Worm (Caenorhabditis elegans) whole organism, midembryonic: ENCODE measurements around the gene rml-1.

ENCODE experiments used
- T22C8.4 ChIP-seq: fragments of 200-800 bp; sonication (Bioruptor generic); IDR thresholded peaks from 2 replicates; pipeline ENCODE4 v1.3.6; 2022; ENCODE audit warnings: missing genetic modification characterization, missing compliant biosample characterization
- cog-1 ChIP-seq: sonication (generic microtip); optimal IDR thresholded peaks from 2 replicates; lab custom pipeline; 2016; ENCODE audit warnings: missing genetic modification characterization, missing compliant biosample characterization
- flt-1 ChIP-seq: fragments of 200-800 bp; sonication (Bioruptor generic); IDR thresholded peaks from 2 replicates; pipeline ENCODE4 v1.3.6; 2022; ENCODE audit warnings: missing genetic modification characterization, missing compliant biosample characterization
- klf-2 ChIP-seq: fragments of 200-800 bp; sonication (Bioruptor generic); conservative IDR thresholded peaks from 2 replicates; pipeline ENCODE4 v1.3.6; 2022; ENCODE audit warnings: missing genetic modification reagents, missing genetic modification characterization, missing compliant biosample characterization
- med-1 ChIP-seq: sonication (generic microtip); optimal IDR thresholded peaks from 2 replicates; lab custom pipeline; 2017; ENCODE audit warnings: missing genetic modification characterization, mild to moderate bottlenecking, missing compliant biosample characterization, antibody characterized with exemption, missing genetic modification reagents; ENCODE audit not compliant: insufficient read depth
- ref-1 ChIP-seq: fragments of 200-800 bp; sonication (Bioruptor generic); conservative IDR thresholded peaks from 2 replicates; pipeline ENCODE4 v1.3.6; 2022; ENCODE audit warnings: missing genetic modification reagents, missing genetic modification characterization, missing compliant biosample characterization
- tab-1 ChIP-seq: fragments of 200-800 bp; sonication (Bioruptor generic); IDR thresholded peaks from 2 replicates; pipeline ENCODE4 v1.3.6; 2022; ENCODE audit warnings: missing genetic modification characterization, missing compliant biosample characterization
- ztf-23 ChIP-seq: fragments of 200-800 bp; sonication (Bioruptor generic); IDR thresholded peaks from 2 replicates; pipeline ENCODE4 v1.3.6; 2022; ENCODE audit warnings: missing genetic modification reagents, missing genetic modification characterization, missing compliant biosample characterization
- ztf-29 ChIP-seq: fragments of 200-800 bp; sonication (Bioruptor generic); IDR thresholded peaks from 2 replicates; pipeline ENCODE4 v1.3.6; 2022; ENCODE audit warnings: missing genetic modification reagents, missing genetic modification characterization, missing compliant biosample characterization

rml-1 gene

DNA sequence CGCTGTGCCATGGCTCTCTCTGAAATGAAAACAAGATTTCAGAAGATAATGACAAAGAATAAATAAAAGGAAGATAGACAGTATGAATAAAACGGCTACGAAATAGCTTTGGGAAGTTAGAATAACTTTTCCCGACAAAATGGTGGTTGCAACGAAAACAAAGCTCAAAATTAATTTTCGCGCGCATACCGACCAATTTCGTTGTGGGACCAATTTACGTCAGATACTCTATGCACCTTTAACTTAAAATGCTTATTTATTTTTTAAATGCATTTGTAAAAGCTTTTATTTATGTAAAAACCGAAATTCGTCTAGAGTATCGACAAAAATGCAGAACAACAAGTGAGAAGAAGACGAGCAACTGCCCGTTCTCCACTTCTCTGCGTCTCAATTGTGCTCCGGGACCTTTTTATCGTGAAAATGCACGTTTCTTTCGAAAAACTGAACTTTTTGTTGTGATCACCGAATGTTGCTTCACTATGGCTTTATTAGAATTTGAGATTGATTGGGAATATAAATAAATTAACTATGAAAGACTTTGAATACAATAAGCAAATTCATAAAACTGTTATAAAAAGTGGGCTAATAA, at the start of gene rml-1:
Gene rml-1 (minus strand): TSS at position 19 of the 589 bp plus-strand sequence.
- TF ChIP-seq med-1 (no peak), flt-1 (no peak), ref-1 (GFP tag; lab: Robert Waterston, UW) (no peak), klf-2 (GFP tag; lab: Robert Waterston, UW) (no peak), cog-1 (tag; lab: Kevin White, UChicago) (no peak), tab-1 (GFP tag; lab: Robert Waterston, UW) (no peak), T22C8.4 (GFP tag; lab: Robert Waterston, UW) (no peak), ztf-23 (GFP tag; lab: Robert Waterston, UW) (no peak), ztf-29 (GFP tag; lab: Robert Waterston, UW) (no peak)

DNA sequence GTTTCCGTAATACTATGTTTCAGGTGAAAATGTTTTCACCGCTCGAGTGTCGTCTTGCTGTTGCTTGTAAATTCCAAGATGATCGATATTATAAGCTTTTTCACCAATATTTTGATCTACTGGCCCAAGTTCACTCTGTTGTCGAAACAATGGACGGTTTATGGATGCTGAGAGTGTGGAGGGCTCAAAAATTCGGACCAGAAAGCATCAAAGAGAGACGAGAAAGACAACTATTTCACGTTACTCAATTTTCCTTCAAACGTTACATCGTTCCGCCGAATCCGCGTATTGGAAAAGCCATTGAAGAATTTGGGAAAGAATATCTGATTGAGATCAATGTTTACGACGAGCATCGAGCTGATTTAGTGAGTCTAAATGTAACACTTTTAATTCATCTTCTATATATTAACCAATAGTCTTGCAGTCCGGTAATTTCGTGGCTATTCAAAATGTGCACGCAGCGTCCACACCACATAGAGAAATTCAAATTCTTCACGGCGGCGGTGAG, 12.4 kb upstream of the rml-1 start, which contains the start of gene pot-3:
Gene pot-3 (plus strand): TSS at position 17 of the 508 bp plus-strand sequence.
- TF ChIP-seq klf-2 (GFP tag; lab: Robert Waterston, UW): no peak
- no peak for TF ChIP-seq ref-1 (GFP tag; lab: Robert Waterston, UW)
- no peak for TF ChIP-seq ztf-23 (GFP tag; lab: Robert Waterston, UW)
- TF ChIP-seq tab-1 (GFP tag; lab: Robert Waterston, UW): no peak
- TF ChIP-seq T22C8.4 (GFP tag; lab: Robert Waterston, UW): no peak
- TF ChIP-seq cog-1 (tag; lab: Kevin White, UChicago): no peak
- no peak for TF ChIP-seq med-1
- TF ChIP-seq ztf-29 (GFP tag; lab: Robert Waterston, UW): no peak
- TF ChIP-seq flt-1: no peak

DNA sequence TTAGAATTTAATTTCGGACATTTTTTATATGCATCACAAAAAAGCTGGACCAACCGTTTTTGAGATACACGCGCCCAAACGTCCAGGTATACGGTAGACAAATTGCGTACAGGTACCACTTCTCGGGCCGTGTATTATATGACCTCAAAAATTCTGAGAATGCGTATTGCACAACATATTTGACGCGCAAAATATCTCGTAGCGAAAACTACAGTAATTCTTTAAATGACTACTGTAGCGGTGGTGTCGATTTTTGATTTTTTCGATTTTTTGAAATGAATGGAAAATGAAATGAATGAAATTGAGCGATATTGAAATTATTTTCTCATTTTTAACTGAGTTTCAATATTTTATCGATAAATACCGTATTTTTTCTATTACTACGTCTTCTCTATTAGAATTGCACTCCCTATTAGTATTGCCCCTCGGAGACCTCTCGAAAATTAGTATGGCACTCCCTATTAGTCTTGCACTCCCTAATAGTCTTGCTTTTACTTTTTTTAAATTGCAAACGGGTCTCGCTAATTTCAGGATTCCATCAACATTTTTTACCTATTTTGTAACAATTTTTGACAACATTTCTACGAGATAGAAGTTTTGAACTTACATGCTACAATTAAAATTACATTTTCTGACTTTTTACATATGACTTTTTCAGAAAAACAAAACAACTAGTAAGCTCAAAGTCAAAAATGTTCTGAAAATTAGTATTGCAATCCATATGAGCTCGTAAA, 11.6 kb upstream of the rml-1 start:
- TF ChIP-seq tab-1 (GFP tag; lab: Robert Waterston, UW): no peak
- no peak for TF ChIP-seq cog-1 (tag; lab: Kevin White, UChicago)
- TF ChIP-seq ztf-23 (GFP tag; lab: Robert Waterston, UW): no peak
- TF ChIP-seq T22C8.4 (GFP tag; lab: Robert Waterston, UW): no peak
- no peak for TF ChIP-seq ref-1 (GFP tag; lab: Robert Waterston, UW)
- TF ChIP-seq med-1: no peak
- TF ChIP-seq klf-2 (GFP tag; lab: Robert Waterston, UW): no peak
- no peak for TF ChIP-seq ztf-29 (GFP tag; lab: Robert Waterston, UW)

DNA sequence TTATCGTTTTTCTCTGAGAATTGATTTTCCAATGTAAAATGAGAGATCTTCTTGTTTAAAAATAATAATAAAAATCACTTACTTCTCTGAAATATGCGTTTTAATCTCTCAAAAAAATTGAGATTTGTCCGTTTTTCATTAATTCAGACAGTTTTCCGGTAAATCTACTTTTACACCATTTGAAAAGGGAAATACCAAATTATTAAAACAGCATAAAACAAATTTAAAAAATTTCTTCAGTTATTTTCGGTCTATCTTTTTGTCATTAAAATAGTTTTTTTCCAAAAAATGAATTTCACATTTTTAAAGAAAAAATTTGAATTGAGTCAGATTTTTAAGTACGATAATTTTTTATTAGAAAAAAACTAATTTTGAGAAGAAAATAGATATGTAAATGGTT, 10.9 kb upstream of the rml-1 start:
- TF ChIP-seq ztf-29 (GFP tag; lab: Robert Waterston, UW) (no peak), flt-1 (no peak), cog-1 (tag; lab: Kevin White, UChicago) (no peak), med-1 (no peak), ztf-23 (GFP tag; lab: Robert Waterston, UW) (no peak), klf-2 (GFP tag; lab: Robert Waterston, UW) (no peak), ref-1 (GFP tag; lab: Robert Waterston, UW) (no peak), tab-1 (GFP tag; lab: Robert Waterston, UW) (no peak), T22C8.4 (GFP tag; lab: Robert Waterston, UW) (no peak)

DNA sequence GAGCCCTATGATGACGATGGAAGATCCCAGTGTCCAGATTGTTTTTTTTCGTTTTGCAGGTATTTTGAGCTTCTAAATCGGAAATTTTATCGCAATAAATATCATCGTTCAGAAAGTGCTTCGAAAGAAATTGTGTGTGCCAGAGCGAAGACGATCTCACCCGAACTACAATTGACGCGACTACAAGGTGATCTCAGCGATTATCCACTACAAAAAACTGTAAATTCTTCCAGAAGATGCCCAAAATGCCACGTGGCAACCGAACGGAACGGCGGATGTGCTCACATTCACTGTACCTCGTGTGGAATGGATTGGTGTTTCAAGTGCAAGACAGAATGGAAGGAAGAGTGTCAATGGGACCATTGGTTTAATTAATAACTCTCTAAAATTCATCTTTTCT, 5.0 kb upstream of the rml-1 start, which contains the start of gene mdt-29:
Gene mdt-29 (plus strand): TSS at position 301 of the 400 bp plus-strand sequence.
- no peak for TF ChIP-seq ref-1 (GFP tag; lab: Robert Waterston, UW)
- no peak for TF ChIP-seq med-1
- no peak for TF ChIP-seq klf-2 (GFP tag; lab: Robert Waterston, UW)
- no peak for TF ChIP-seq ztf-23 (GFP tag; lab: Robert Waterston, UW)
- no peak for TF ChIP-seq ztf-29 (GFP tag; lab: Robert Waterston, UW)
- TF ChIP-seq T22C8.4 (GFP tag; lab: Robert Waterston, UW): no peak
- no peak for TF ChIP-seq cog-1 (tag; lab: Kevin White, UChicago)
- TF ChIP-seq tab-1 (GFP tag; lab: Robert Waterston, UW): no peak
- TF ChIP-seq flt-1: no peak

DNA sequence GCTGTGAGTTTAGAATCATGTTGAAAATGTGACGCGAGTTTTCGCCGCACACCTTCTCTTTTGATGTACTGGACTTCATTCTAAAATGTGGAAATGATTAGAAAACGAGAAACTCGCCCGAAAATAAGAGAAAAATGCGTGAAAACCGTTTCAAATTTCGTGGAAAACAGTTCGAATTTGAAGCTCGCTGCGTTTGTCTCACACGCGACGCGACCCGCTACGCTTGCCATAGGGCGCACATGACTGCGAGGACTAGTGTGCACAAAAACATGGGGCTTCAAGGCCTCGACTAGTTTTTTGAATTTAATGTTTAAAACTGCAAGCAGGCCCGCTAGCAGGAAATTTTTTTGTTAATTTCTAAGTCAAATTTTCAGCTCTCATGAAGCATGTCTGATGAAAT, 3.3 kb upstream of the rml-1 start, which contains the start of the genes cyk-4 and pdr-1:
Gene cyk-4 (minus strand): TSS at position 80 of the 400 bp plus-strand sequence.
Gene pdr-1 (plus strand): TSS at position 369 of the 400 bp plus-strand sequence.
- TF ChIP-seq med-1 (no peak), ref-1 (GFP tag; lab: Robert Waterston, UW) (no peak), ztf-29 (GFP tag; lab: Robert Waterston, UW) (peak; percentile 63; the same call in 1 of the 2 replicates), ztf-23 (GFP tag; lab: Robert Waterston, UW) (peak; percentile 65; the same call in 1 of the 2 replicates), flt-1 (0 out of 2 replicates have a peak, but pooled peaks have one; percentile 64), tab-1 (GFP tag; lab: Robert Waterston, UW) (no peak), klf-2 (GFP tag; lab: Robert Waterston, UW) (no peak), T22C8.4 (GFP tag; lab: Robert Waterston, UW) (no peak), cog-1 (tag; lab: Kevin White, UChicago) (no peak)

DNA sequence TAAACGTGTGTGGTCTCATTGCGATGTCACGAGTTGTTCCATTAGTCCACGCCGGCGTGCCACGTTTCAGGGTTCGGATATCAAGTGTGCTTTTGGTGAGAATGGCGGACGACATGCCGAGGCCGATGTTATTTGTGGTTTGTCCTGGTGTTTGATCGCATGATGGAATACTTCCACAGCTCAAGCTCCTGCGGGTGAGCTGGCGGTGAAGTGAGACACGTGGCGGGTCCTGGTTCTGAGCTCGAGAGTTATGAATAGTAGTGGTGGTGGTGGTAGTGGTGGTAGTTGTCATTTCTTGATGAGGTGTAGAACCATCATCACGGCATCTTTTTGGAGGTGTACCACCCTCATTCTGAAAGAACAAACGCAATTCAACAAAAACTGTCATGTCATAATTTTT, 2.1 kb upstream of the rml-1 start:
- TF ChIP-seq ztf-23 (GFP tag; lab: Robert Waterston, UW) (no peak), klf-2 (GFP tag; lab: Robert Waterston, UW) (no peak), ref-1 (GFP tag; lab: Robert Waterston, UW) (no peak), ztf-29 (GFP tag; lab: Robert Waterston, UW) (no peak), flt-1 (no peak)

DNA sequence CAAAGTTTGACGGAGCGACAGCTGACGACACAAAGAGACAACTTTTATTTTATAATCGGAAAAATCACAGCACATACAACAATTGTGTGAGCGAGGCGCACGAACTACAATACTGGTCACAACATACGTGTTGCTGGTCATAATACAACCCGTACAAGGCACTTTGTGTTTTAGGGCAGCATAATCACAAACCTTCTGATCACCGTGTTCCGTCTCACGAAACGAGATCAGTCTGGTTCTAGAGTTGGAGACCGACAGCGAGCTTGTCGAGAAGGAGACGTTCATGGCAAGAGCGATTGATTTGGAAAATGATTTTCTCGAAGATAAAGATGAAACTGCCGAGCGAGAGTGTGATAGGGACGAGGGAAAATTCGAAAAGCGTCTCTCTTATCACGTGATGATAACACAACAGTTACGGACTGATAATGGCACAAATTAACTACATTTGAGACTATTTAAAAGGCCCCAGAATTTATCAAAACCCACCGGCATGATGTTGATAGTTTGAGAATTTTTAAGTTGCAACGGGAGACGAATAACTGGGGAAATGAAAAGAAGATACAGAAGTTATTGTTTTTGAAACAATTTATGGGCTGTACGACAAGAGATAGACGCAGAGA, 1.1 kb downstream of the rml-1 start:
- no peak for TF ChIP-seq klf-2 (GFP tag; lab: Robert Waterston, UW)

DNA sequence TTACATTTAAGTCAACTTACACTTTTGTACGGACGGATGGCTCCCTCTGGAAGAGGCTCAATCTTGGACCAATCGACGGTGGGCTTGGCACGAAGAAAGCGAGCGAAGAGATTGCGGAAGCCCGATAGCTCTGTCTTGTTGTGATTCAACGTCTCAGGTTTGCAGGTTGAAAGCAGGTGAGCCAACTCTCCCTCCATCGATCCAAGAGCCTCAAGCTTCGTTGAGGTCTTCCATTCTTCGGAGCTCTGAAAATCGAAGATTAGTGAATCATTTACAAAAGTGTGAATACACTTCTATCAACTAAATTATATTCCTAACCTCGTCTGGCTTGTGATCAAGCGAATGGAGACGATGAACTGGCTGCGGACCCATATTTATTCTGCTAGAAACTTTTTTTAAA, 2.1 kb downstream of the rml-1 start:
- no peak for TF ChIP-seq flt-1
- TF ChIP-seq T22C8.4 (GFP tag; lab: Robert Waterston, UW): no peak
- TF ChIP-seq klf-2 (GFP tag; lab: Robert Waterston, UW): no peak
- TF ChIP-seq tab-1 (GFP tag; lab: Robert Waterston, UW): no peak
- TF ChIP-seq ztf-23 (GFP tag; lab: Robert Waterston, UW): no peak
- TF ChIP-seq ztf-29 (GFP tag; lab: Robert Waterston, UW): no peak
- no peak for TF ChIP-seq cog-1 (tag; lab: Kevin White, UChicago)
- TF ChIP-seq ref-1 (GFP tag; lab: Robert Waterston, UW): no peak
- TF ChIP-seq med-1: no peak
